Worm (Caenorhabditis elegans): ENCODE data around the gene dgk-2.

The dgk-2 gene

DNA sequence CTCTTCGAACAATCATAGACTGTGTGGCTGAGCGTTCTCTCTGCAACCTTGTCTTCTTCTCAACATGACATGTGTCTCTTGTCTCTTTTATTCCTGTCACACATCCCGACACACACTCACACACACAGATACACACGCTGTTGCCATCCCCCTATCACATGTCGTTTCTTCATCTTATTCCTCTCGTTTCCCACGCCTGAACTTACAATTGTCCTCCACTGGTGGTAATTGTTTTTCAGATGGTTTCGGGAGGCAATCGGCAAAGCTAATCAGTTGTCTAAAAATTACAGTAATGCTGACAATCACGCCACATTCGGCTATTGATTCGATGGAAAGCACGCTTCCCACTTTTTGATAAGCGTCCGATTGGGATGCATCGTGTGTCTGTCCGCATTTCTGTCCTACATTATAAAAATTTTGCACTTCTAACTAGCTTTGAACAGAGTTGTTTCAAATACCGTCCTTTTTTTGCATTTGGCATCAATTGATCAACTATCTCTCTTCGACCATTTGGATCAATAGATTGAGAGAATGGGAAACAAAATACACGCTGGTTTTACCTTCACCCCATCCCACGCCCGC, 28.1 kb upstream of the dgk-2 start, which contains the start of gene nhr-35 (continued):
- TF ChIP-seq ama-1 (optimal IDR thresholded peaks at IDR 0.05) (peak; percentile 3), nhr-12 (tag; optimal IDR thresholded peaks at IDR 0.05) (no peak), alr-1 (tag; optimal IDR thresholded peaks at IDR 0.05) (no peak), elt-1 (tag; optimal IDR thresholded peaks at IDR 0.05) (no peak), nhr-129 (tag; optimal IDR thresholded peaks at IDR 0.05) (peak; percentile 94), lin-11 (tag; optimal IDR thresholded peaks at IDR 0.05) (no peak), nhr-23 (tag; optimal IDR thresholded peaks at IDR 0.05) (no peak), nhr-11 (tag; optimal IDR thresholded peaks at IDR 0.05) (no peak), snpc-4 (tag; optimal IDR thresholded peaks at IDR 0.05) (no peak), sma-3 (GFP tag; optimal IDR thresholded peaks at IDR 0.05) (peak; percentile 71), nhr-77 (tag; optimal IDR thresholded peaks at IDR 0.05) (no peak), sma-9 (GFP tag; optimal IDR thresholded peaks at IDR 0.05) (peak; percentile 95), sma-9 (tag; optimal IDR thresholded peaks at IDR 0.05) (no peak), lin-13 (GFP tag; optimal IDR thresholded peaks at IDR 0.05) (no peak), Y55F3AM.14 (GFP tag; optimal IDR thresholded peaks at IDR 0.05) (peak; percentile 34), ztf-4 (tag; optimal IDR thresholded peaks at IDR 0.05) (peak; percentile 23), mdl-1 (tag; optimal IDR thresholded peaks at IDR 0.05) (peak; percentile 50 to 57)

- TF ChIP-seq sem-4 (tag; optimal IDR thresholded peaks at IDR 0.05) (no peak), R02D3.7 (tag; optimal IDR thresholded peaks at IDR 0.05) (no peak), lin-39 (tag; optimal IDR thresholded peaks at IDR 0.05) (no peak), nhr-77 (tag; optimal IDR thresholded peaks at IDR 0.05) (no peak), ZK546.5 (tag; optimal IDR thresholded peaks at IDR 0.05) (no peak), fos-1 (tag; optimal IDR thresholded peaks at IDR 0.05) (peak; percentile 26), aly-2 (tag; optimal IDR thresholded peaks at IDR 0.05) (no peak), crh-2 (tag; optimal IDR thresholded peaks at IDR 0.05) (peak; percentile 31), mab-5 (tag; optimal IDR thresholded peaks at IDR 0.05) (no peak), nhr-10 (tag; optimal IDR thresholded peaks at IDR 0.05) (no peak), peb-1 (tag; optimal IDR thresholded peaks at IDR 0.05) (no peak), nhr-11 (tag; optimal IDR thresholded peaks at IDR 0.05) (no peak), nhr-129 (tag; optimal IDR thresholded peaks at IDR 0.05) (no peak), ztf-11 (tag; optimal IDR thresholded peaks at IDR 0.05) (no peak), mdl-1 (tag; optimal IDR thresholded peaks at IDR 0.05) (no peak), snpc-4 (tag; optimal IDR thresholded peaks at IDR 0.05) (no peak), lsy-2 (tag; optimal IDR thresholded peaks at IDR 0.05) (peak in 1 of 2 experiments; percentile 11), unc-55 (GFP tag; optimal IDR thresholded peaks at IDR 0.05) (no peak), F13H6.1 (tag; optimal IDR thresholded peaks at IDR 0.05) (no peak), ceh-82 (tag; optimal IDR thresholded peaks at IDR 0.05) (no peak), sma-9 (GFP tag; optimal IDR thresholded peaks at IDR 0.05) (peak; percentile 31), sma-9 (tag; optimal IDR thresholded peaks at IDR 0.05) (no peak), nhr-12 (tag; optimal IDR thresholded peaks at IDR 0.05) (no peak), gmeb-1 (tag; optimal IDR thresholded peaks at IDR 0.05) (no peak), nhr-6 (tag; optimal IDR thresholded peaks at IDR 0.05) (no peak)
Measured at ce11 chrX:4530426-4531044, 26.3 kb upstream of the dgk-2 start.

DNA sequence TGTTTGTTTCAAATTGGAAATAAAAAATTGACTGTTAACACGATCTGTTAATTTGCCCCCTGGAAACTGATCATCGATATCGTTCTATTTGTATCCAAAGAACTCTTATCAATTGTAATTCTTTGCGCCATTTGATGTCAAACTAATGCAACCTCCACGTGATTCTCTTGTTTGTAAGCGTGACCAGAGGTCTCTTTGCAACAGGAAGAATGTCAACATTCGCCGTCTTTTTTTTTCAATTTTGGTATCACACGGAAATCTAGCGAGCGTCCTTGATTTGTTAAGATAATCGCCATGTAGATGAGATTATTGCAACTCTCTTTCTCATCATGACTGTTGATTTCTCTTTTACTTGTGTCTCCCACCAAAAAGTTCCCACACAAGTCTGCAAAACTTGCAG, 24.7 kb upstream of the dgk-2 start:
- TF ChIP-seq gmeb-1 (tag; optimal IDR thresholded peaks at IDR 0.05) (peak; percentile 63), elt-3 (tag; optimal IDR thresholded peaks at IDR 0.05) (no peak), mab-5 (tag; optimal IDR thresholded peaks at IDR 0.05) (no peak), mdl-1 (tag; optimal IDR thresholded peaks at IDR 0.05) (peak; percentile 22 to 66), nhr-21 (tag; optimal IDR thresholded peaks at IDR 0.05) (peak; percentile 90), dmd-4 (tag; optimal IDR thresholded peaks at IDR 0.05) (no peak), skn-1 (tag; optimal IDR thresholded peaks at IDR 0.05) (no peak), ztf-11 (tag; optimal IDR thresholded peaks at IDR 0.05) (no peak), ztf-4 (tag; optimal IDR thresholded peaks at IDR 0.05) (no peak), unc-55 (GFP tag; optimal IDR thresholded peaks at IDR 0.05) (no peak), peb-1 (tag; optimal IDR thresholded peaks at IDR 0.05) (no peak), nhr-25 (tag; optimal IDR thresholded peaks at IDR 0.05) (peak; percentile 92), crh-2 (tag; optimal IDR thresholded peaks at IDR 0.05) (peak; percentile 56), lin-13 (GFP tag; optimal IDR thresholded peaks at IDR 0.05) (no peak), ama-1 (optimal IDR thresholded peaks at IDR 0.05) (no peak), sma-9 (GFP tag; optimal IDR thresholded peaks at IDR 0.05) (peak; percentile 97), sma-9 (tag; optimal IDR thresholded peaks at IDR 0.05) (no peak), R02D3.7 (tag; optimal IDR thresholded peaks at IDR 0.05) (no peak), nhr-11 (tag; optimal IDR thresholded peaks at IDR 0.05) (no peak), fos-1 (tag; optimal IDR thresholded peaks at IDR 0.05) (peak; percentile 39), egl-27 (tag; optimal IDR thresholded peaks at IDR 0.05) (no peak), zag-1 (tag; optimal IDR thresholded peaks at IDR 0.05) (no peak), lin-11 (tag; optimal IDR thresholded peaks at IDR 0.05) (no peak), blmp-1 (tag; optimal IDR thresholded peaks at IDR 0.05; ENCODE audit: insufficient read depth) (peak; percentile 78), nhr-129 (tag; optimal IDR thresholded peaks at IDR 0.05) (peak; percentile 73), aly-2 (tag; optimal IDR thresholded peaks at IDR 0.05) (no peak), ceh-16 (tag; optimal IDR thresholded peaks at IDR 0.05) (peak; percentile 21), unc-39 (tag; optimal IDR thresholded peaks at IDR 0.05) (no peak), sma-3 (GFP tag; optimal IDR thresholded peaks at IDR 0.05) (peak; percentile 89), ZK546.5 (tag; optimal IDR thresholded peaks at IDR 0.05) (no peak), elt-1 (tag; optimal IDR thresholded peaks at IDR 0.05) (peak; percentile 29), sem-4 (tag; optimal IDR thresholded peaks at IDR 0.05) (no peak), nhr-10 (tag; optimal IDR thresholded peaks at IDR 0.05) (no peak), F13H6.1 (tag; optimal IDR thresholded peaks at IDR 0.05) (peak; percentile 33), snpc-4 (tag; optimal IDR thresholded peaks at IDR 0.05) (no peak), lsy-2 (tag; optimal IDR thresholded peaks at IDR 0.05) (peak in 1 of 2 experiments; percentile 43), nhr-77 (tag; optimal IDR thresholded peaks at IDR 0.05) (no peak)
